Worm (Caenorhabditis elegans) whole organism, mixed stage, embryonic: Measurements from ENCODE around the gene ceh-14.

ENCODE experiments used
- M03D4.4 ChIP-seq: sonication (generic microtip); optimal IDR thresholded peaks from 2 replicates; lab custom pipeline; 2017; ENCODE audit warnings: mild to moderate bottlenecking, missing genetic modification characterization, missing compliant biosample characterization
- bed-3 ChIP-seq: fragments of 200-800 bp; sonication (Bioruptor generic); optimal IDR thresholded peaks from 3 replicates; lab custom pipeline; 2018; ENCODE audit warnings: mild to moderate bottlenecking, missing genetic modification characterization, moderate library complexity, missing compliant biosample characterization
- blmp-1 ChIP-seq: fragments of 150-350 bp; optimal IDR thresholded peaks from 2 replicates; lab custom pipeline; 2014; ENCODE audit warnings: missing biosample characterization, missing genetic modification characterization
- ceh-43 ChIP-seq: fragments of 200-800 bp; sonication (Bioruptor generic); optimal IDR thresholded peaks from 2 replicates; lab custom pipeline; 2018; ENCODE audit warnings: mild to moderate bottlenecking, missing genetic modification characterization, moderate library complexity, missing compliant biosample characterization
- ceh-83 ChIP-seq: fragments of 200-800 bp; sonication (Bioruptor generic); optimal IDR thresholded peaks from 2 replicates; lab custom pipeline; 2018; ENCODE audit warnings: mild to moderate bottlenecking, missing genetic modification characterization, missing compliant biosample characterization
- ces-1 ChIP-seq: fragments of 150-350 bp; optimal IDR thresholded peaks from 2 replicates; lab custom pipeline; 2014; ENCODE audit warnings: missing biosample characterization, missing genetic modification reagents, missing genetic modification characterization
- cnd-1 ChIP-seq: fragments of 200-800 bp; sonication (Bioruptor generic); optimal IDR thresholded peaks from 2 replicates; lab custom pipeline; 2018; ENCODE audit warnings: mild to moderate bottlenecking, missing genetic modification characterization, missing compliant biosample characterization
- drap-1 ChIP-seq: fragments of 200-800 bp; sonication (Bioruptor generic); optimal IDR thresholded peaks from 3 replicates; lab custom pipeline; 2018; ENCODE audit warnings: mild to moderate bottlenecking, missing genetic modification characterization, missing compliant biosample characterization
- elt-1 ChIP-seq: sonication (generic microtip); optimal IDR thresholded peaks from 2 replicates; lab custom pipeline; 2017; ENCODE audit warnings: missing genetic modification characterization, mild to moderate bottlenecking, missing compliant biosample characterization, antibody characterized with exemption, moderate library complexity, borderline replicate concordance; ENCODE audit not compliant: insufficient read depth
- elt-3 ChIP-seq: fragments of 150-350 bp; optimal IDR thresholded peaks from 2 replicates; lab custom pipeline; 2014; ENCODE audit warnings: missing biosample characterization, missing genetic modification characterization
- flh-1 ChIP-seq: fragments of 200-800 bp; sonication (Bioruptor generic); optimal IDR thresholded peaks from 2 replicates; lab custom pipeline; 2018; ENCODE audit warnings: mild to moderate bottlenecking, missing genetic modification characterization, moderate library complexity, missing compliant biosample characterization
- ham-2 ChIP-seq: fragments of 200-800 bp; sonication (Bioruptor generic); optimal IDR thresholded peaks from 2 replicates; lab custom pipeline; 2018; ENCODE audit warnings: mild to moderate bottlenecking, missing genetic modification characterization, missing compliant biosample characterization
- hlh-1 ChIP-seq: fragments of 150-350 bp; optimal IDR thresholded peaks from 2 replicates; lab custom pipeline; 2014; ENCODE audit warnings: missing biosample characterization, missing genetic modification reagents, missing genetic modification characterization
- lin-13 ChIP-seq: fragments of 150-350 bp; optimal IDR thresholded peaks from 2 replicates; lab custom pipeline; 2014; ENCODE audit warnings: missing biosample characterization, missing genetic modification characterization
- lin-32 ChIP-seq: fragments of 200-800 bp; sonication (Bioruptor generic); optimal IDR thresholded peaks from 2 replicates; lab custom pipeline; 2018; ENCODE audit warnings: mild to moderate bottlenecking, missing genetic modification characterization, missing compliant biosample characterization
- lsy-2 ChIP-seq: fragments of 150-350 bp; optimal IDR thresholded peaks from 2 replicates; lab custom pipeline; 2014; ENCODE audit warnings: missing biosample characterization, missing genetic modification characterization
- mab-5 ChIP-seq: fragments of 150-350 bp; optimal IDR thresholded peaks from 2 replicates; lab custom pipeline; 2014; ENCODE audit warnings: missing biosample characterization, missing genetic modification characterization
- mep-1 ChIP-seq: fragments of 150-350 bp; optimal IDR thresholded peaks from 2 replicates; lab custom pipeline; 2017; ENCODE audit warnings: missing biosample characterization, missing genetic modification reagents, missing genetic modification characterization, inconsistent platforms
- mls-2 ChIP-seq: sonication (generic microtip); optimal IDR thresholded peaks from 2 replicates; lab custom pipeline; 2016; ENCODE audit warnings: mild to moderate bottlenecking, missing genetic modification characterization, moderate library complexity, missing compliant biosample characterization
- nhr-2 ChIP-seq: fragments of 150-350 bp; optimal IDR thresholded peaks from 2 replicates; lab custom pipeline; 2014; ENCODE audit warnings: missing biosample characterization, missing genetic modification characterization
- nhr-237 ChIP-seq: fragments of 150-350 bp; optimal IDR thresholded peaks from 2 replicates; lab custom pipeline; 2014; ENCODE audit warnings: missing biosample characterization, missing genetic modification characterization
- nhr-28 ChIP-seq: fragments of 150-350 bp; optimal IDR thresholded peaks from 2 replicates; lab custom pipeline; 2014; ENCODE audit warnings: missing biosample characterization, missing genetic modification characterization
- pha-4 ChIP-seq: fragments of 150-350 bp; optimal IDR thresholded peaks from 2 replicates; lab custom pipeline; 2018; ENCODE audit warnings: missing biosample characterization, missing genetic modification reagents, missing genetic modification characterization
- snpc-4 ChIP-seq: fragments of 150-350 bp; optimal IDR thresholded peaks from 2 replicates; lab custom pipeline; 2014; ENCODE audit warnings: missing biosample characterization, missing genetic modification characterization
- sptf-1 ChIP-seq: sonication (generic microtip); optimal IDR thresholded peaks from 2 replicates; lab custom pipeline; 2017; ENCODE audit warnings: mild to moderate bottlenecking, missing genetic modification characterization, moderate library complexity, missing compliant biosample characterization
- unc-120 ChIP-seq: sonication (generic microtip); optimal IDR thresholded peaks from 2 replicates; lab custom pipeline; 2017; ENCODE audit warnings: missing genetic modification characterization, missing compliant biosample characterization; ENCODE audit not compliant: poor library complexity, severe bottlenecking
- unc-39 ChIP-seq: fragments of 150-350 bp; optimal IDR thresholded peaks from 2 replicates; lab custom pipeline; 2014; ENCODE audit warnings: missing biosample characterization, missing genetic modification characterization
- unc-62 ChIP-seq: fragments of 150-350 bp; optimal IDR thresholded peaks from 2 replicates; lab custom pipeline; 2014; ENCODE audit warnings: missing biosample characterization, missing genetic modification reagents, missing genetic modification characterization

ceh-14 gene

DNA sequence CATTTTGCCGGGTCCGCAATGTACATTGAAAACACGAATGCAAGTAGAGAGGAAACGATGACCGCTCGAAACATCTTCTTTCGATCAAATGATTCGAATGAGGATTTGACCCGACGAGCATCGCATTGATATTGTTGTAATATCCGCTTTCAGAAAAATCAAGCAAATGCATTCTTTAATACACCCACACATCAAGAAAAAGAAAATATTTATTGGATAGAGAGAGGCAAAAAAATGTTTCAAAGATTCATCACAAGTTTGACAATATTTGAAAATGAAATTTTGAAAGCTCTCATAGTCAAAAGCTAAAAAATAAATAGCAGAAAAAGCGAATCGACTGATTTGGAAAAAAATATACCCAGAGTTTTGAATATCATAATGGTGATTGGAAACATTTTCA is 37.0 kb downstream of the ceh-14 start, which contains the start of gene try-14:
Gene try-14, minus strand, starts transcription at position 101 of the 400 bp plus-strand sequence.
- TF ChIP-seq ham-2 (GFP tag; lab: Kevin White, UChicago) = no peak

DNA sequence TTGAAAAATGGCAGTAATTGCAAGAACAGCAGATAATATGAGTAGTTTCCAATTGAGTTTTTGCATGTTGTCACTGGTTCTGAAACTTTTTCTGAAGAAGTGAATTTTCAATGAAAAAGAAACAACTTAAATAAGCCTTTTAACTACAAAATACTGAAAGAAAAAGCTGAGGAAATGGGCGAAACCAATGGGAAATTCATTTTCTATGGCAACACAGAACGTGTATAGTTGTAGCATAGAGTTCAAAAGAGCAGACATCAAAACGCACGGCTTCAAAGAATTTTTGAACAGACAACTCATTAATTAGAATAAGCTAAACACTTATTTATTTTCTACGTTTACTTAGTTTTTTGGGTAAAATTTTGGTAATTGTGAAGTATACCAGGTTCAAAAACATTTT is 39.5 kb downstream of the ceh-14 start, which contains the start of gene F48E3.2:
Gene F48E3.2, minus strand, starts transcription at position 101 of the 400 bp plus-strand sequence.
- TF ChIP-seq elt-1 (tag; lab: Kevin White, UChicago) (no peak), drap-1 (GFP tag; lab: Kevin White, UChicago) (no peak)

DNA sequence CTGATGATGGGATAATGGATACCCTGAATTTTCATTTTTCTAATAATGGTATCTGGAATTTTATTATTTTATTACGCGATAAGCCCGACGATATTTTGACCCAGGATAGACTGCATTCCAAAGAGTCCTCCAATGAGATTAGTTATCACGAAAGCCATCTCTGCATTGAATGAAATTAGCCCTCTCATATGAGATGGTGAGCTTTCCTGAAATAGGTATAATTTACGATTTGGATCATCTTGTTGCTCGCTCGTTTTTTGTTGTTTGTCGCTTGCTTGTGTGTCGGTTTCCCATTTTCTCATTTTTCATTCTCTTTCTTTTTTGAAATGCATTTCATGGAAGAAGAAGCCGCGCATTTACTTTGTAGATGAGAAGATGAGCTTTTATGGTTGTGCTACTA is 41.0 kb downstream of the ceh-14 start:
- TF ChIP-seq elt-3 (tag; lab: Kevin White, UChicago) (no peak), blmp-1 (tag; lab: Kevin White, UChicago) (no peak), ceh-83 (GFP tag; lab: Kevin White, UChicago) (no peak), drap-1 (GFP tag; lab: Kevin White, UChicago) (no peak), lin-32 (GFP tag; lab: Kevin White, UChicago) (no peak), bed-3 (GFP tag; lab: Kevin White, UChicago) (no peak), snpc-4 (tag; lab: Kevin White, UChicago) (no peak), sptf-1 (no peak), mls-2 (tag; lab: Kevin White, UChicago) (no peak), unc-39 (tag; lab: Kevin White, UChicago) (no peak), lsy-2 (tag; lab: Kevin White, UChicago) (no peak)
- TF ChIP-seq, all 35 proteins: peak for 0

DNA sequence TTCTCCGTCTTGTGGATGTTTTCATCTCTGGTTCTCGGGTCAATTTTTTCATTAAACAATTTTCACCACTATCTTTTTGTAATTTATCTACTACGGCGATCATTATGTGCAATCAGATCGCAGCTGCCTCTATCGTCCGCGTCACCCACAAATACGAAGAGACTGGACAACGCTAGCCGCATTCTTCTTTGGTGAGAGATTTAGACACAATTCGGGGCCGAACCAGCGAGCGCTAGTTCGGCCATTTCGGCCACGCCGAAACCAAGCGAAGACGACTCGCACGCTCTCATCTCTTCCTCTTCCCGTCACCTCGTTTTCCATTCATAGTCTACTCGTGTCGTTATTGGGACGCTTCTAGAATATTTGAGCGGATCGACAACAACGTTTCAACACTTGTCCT is 46.8 kb downstream of the ceh-14 start, which contains the start of gene gly-12:
Gene gly-12, plus strand, starts transcription at position 117 of the 400 bp plus-strand sequence.
- TF ChIP-seq hlh-1 (tag; lab: Kevin White, UChicago) = peak; percentile 40
- TF ChIP-seq mep-1 (tag; lab: Kevin White, UChicago) = peak; percentile 39
- peak; percentile 54 for TF ChIP-seq unc-120
- peak; percentile 52 for TF ChIP-seq M03D4.4 (tag; lab: Kevin White, UChicago)
- TF ChIP-seq ceh-43 (GFP tag; lab: Kevin White, UChicago) = no peak
- TF ChIP-seq mls-2 (tag; lab: Kevin White, UChicago) = peak; percentile 43
- TF ChIP-seq ham-2 (GFP tag; lab: Kevin White, UChicago) = peak; percentile 89
- TF ChIP-seq nhr-2 (tag; lab: Kevin White, UChicago) = no peak
- TF ChIP-seq sptf-1 = peak; percentile 59
- TF ChIP-seq mab-5 (tag; lab: Kevin White, UChicago) = no peak
- peak; percentile 93 for TF ChIP-seq elt-1 (tag; lab: Kevin White, UChicago)
- TF ChIP-seq unc-62 (GFP tag; lab: Kevin White, UChicago) = peak; percentile 48
- TF ChIP-seq, all 35 proteins: peak for 9

- TF ChIP-seq bed-3 (GFP tag; lab: Kevin White, UChicago) = no peak
- no peak for TF ChIP-seq lin-13
- no peak for TF ChIP-seq lin-32 (GFP tag; lab: Kevin White, UChicago)
- TF ChIP-seq nhr-237 (tag; lab: Kevin White, UChicago) = no peak
- TF ChIP-seq hlh-1 (tag; lab: Kevin White, UChicago) = no peak
- TF ChIP-seq ham-2 (GFP tag; lab: Kevin White, UChicago) = no peak
- no peak for TF ChIP-seq cnd-1 (tag; lab: Kevin White, UChicago)
- TF ChIP-seq mab-5 (tag; lab: Kevin White, UChicago) = no peak
- TF ChIP-seq lsy-2 (tag; lab: Kevin White, UChicago) = no peak
- TF ChIP-seq mls-2 (tag; lab: Kevin White, UChicago) = no peak
- TF ChIP-seq elt-1 (tag; lab: Kevin White, UChicago) = no peak
- TF ChIP-seq pha-4 = no peak
- TF ChIP-seq ceh-43 (GFP tag; lab: Kevin White, UChicago) = no peak
Observed at ce11 chrX:7480756-7481155, 51.8 kb downstream of the ceh-14 start, which contains the start of gene F48E3.9. TSS of gene F48E3.9 (plus strand) at chrX:7481056.

DNA sequence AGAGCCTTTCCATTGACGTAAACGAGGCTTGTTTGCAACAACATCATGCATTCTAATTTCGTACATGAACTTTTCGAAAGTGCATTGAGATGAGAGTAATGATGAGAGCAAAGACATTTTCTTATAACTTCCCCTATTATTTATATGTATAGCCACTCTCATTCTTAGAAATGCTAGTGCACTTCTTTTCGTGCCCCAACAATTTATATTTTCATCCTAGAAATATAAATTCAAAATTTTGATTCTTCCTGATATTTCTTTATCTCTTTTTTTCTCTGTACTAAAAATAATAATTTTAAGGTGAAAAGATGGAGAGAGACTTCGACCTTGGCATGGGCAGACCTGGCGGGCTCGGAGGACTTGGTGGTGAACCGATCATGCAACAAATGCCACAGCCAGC is 53.6 kb downstream of the ceh-14 start, which contains the start of gene mek-1:
Gene mek-1, plus strand, starts transcription at position 301 of the 400 bp plus-strand sequence.
- no peak for TF ChIP-seq flh-1
- TF ChIP-seq nhr-28 (tag; lab: Kevin White, UChicago) = no peak
- TF ChIP-seq mls-2 (tag; lab: Kevin White, UChicago) = no peak
- TF ChIP-seq ces-1 = no peak
